Worm (Caenorhabditis elegans) whole organism, L4 larva: Measurements from ENCODE around the gene F15A8.1.

Source experiments
- ceh-62 ChIP-seq: sonication (generic microtip); optimal IDR thresholded peaks from 2 replicates; lab custom pipeline; 2017; ENCODE audit warnings: missing biosample characterization, missing genetic modification characterization
- nhr-237 ChIP-seq: sonication (generic microtip); optimal IDR thresholded peaks from 2 replicates; lab custom pipeline; 2017; ENCODE audit warnings: missing biosample characterization, missing genetic modification characterization
- pha-4 ChIP-seq, 2 experiments: fragments of 150-350 bp in 1 of 2; fragments of 200-800 bp in 1 of 2; sonication (Bioruptor generic) in 1 of 2; IDR thresholded peaks in 1 of 2; optimal IDR thresholded peaks in 1 of 2; 2 replicates each; pipeline versions ENCODE4 v1.3.6 to Lab custom; 2014 to 2022; ENCODE audit warnings: missing genetic modification characterization in 2 of 2, missing genetic modification reagents in 2 of 2, missing biosample characterization in 1 of 2, missing compliant biosample characterization in 1 of 2
- zag-1 ChIP-seq: fragments of 150-350 bp; optimal IDR thresholded peaks from 2 replicates; lab custom pipeline; 2014; ENCODE audit warnings: missing biosample characterization, missing genetic modification characterization

DNA sequence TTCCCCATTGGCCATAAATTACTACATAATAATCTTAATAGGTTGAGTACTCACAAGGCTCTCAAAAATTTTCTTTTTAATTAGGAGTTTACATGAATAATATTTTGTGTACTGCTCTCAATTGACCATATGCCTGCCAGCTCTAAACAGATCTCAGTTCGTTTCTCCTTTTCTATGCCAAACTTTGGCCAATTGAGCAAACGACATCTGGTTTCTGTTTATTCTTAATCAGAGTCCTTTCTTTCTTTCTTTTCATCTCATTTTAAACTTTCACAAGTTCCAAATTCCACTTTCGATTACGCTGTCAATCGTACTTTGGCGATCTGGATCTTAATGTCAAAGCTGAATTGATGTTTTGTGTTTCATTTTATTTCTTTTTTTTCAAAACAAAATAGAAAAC is 23.6 kb downstream of the F15A8.1 start:
- TF ChIP-seq pha-4 (GFP tag; IDR thresholded peaks at IDR 0.05; lab: Robert Waterston, UW) (no peak), pha-4 (tag; optimal IDR thresholded peaks at IDR 0.05; lab: Kevin White, UChicago) (no peak), nhr-237 (tag; lab: Kevin White, UChicago) (no peak), zag-1 (tag; lab: Kevin White, UChicago) (no peak), ceh-62 (tag; lab: Kevin White, UChicago) (no peak)
